Worm (Caenorhabditis elegans) whole organism, mixed stage, embryonic: ENCODE measurements around the gene F20A1.6.

Experiments used
- elt-3 ChIP-seq: fragments of 150-350 bp; optimal IDR thresholded peaks from 2 replicates; lab custom pipeline; 2014; ENCODE audit warnings: missing biosample characterization, missing genetic modification characterization
- lsy-2 ChIP-seq: fragments of 150-350 bp; optimal IDR thresholded peaks from 2 replicates; lab custom pipeline; 2014; ENCODE audit warnings: missing biosample characterization, missing genetic modification characterization
- mls-2 ChIP-seq: sonication (generic microtip); optimal IDR thresholded peaks from 2 replicates; lab custom pipeline; 2016; ENCODE audit warnings: mild to moderate bottlenecking, missing genetic modification characterization, moderate library complexity, missing compliant biosample characterization
- nhr-237 ChIP-seq: fragments of 150-350 bp; optimal IDR thresholded peaks from 2 replicates; lab custom pipeline; 2014; ENCODE audit warnings: missing biosample characterization, missing genetic modification characterization
- nhr-28 ChIP-seq: fragments of 150-350 bp; optimal IDR thresholded peaks from 2 replicates; lab custom pipeline; 2014; ENCODE audit warnings: missing biosample characterization, missing genetic modification characterization
- pha-4 ChIP-seq: fragments of 150-350 bp; optimal IDR thresholded peaks from 2 replicates; lab custom pipeline; 2018; ENCODE audit warnings: missing biosample characterization, missing genetic modification reagents, missing genetic modification characterization
- sem-2 ChIP-seq: fragments of 200-800 bp; sonication (Bioruptor generic); optimal IDR thresholded peaks from 2 replicates; lab custom pipeline; 2018; ENCODE audit warnings: mild to moderate bottlenecking, missing genetic modification characterization, missing compliant biosample characterization
- unc-62 ChIP-seq: fragments of 150-350 bp; optimal IDR thresholded peaks from 2 replicates; lab custom pipeline; 2014; ENCODE audit warnings: missing biosample characterization, missing genetic modification reagents, missing genetic modification characterization

DNA sequence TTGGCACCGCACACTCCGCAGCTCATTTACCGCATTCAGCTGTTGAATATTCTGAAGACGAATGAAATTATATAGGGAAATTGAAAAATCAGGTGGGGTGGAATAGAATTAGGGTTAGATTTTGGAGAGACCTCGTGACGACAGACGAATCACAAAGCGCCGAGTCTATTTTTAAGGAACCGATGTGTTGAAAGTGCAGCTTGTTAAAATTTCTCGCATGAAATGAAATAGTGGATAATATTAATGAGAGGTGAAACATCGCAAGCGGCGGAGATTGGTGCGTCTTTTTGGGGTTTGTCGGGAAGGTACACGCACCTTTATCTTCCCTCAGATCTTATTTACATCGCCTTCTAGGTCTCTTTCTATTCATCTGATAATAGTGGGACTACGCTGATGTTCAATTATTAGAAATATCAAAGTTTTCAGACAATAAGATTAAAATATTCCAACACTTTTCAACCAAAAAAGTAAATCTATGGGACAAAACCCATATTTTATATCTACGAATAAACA, 37.3 kb downstream of the F20A1.6 start, which contains the start of gene nhr-140:
- TF ChIP-seq mls-2 (tag; lab: Kevin White, UChicago) (no peak), nhr-237 (no peak), elt-3 (no peak), lsy-2 (tag; lab: Kevin White, UChicago) (no peak), pha-4 (tag; lab: Kevin White, UChicago) (no peak), unc-62 (GFP tag; lab: Kevin White, UChicago) (no peak), sem-2 (GFP tag; lab: Kevin White, UChicago) (no peak), nhr-28 (tag; lab: Kevin White, UChicago) (no peak)
